Worm (Caenorhabditis elegans) whole organism, young adult: ENCODE measurements around the gene F53F4.1.

Experiments used
- D2030.7 ChIP-seq: fragments of 200-800 bp; sonication (Bioruptor generic); IDR thresholded peaks from 2 replicates; pipeline ENCODE4 v1.3.6; 2022; ENCODE audit warnings: missing genetic modification reagents, missing genetic modification characterization, missing compliant biosample characterization
- T26A5.8 ChIP-seq: sonication (generic microtip); optimal IDR thresholded peaks from 2 replicates; lab custom pipeline; 2016; ENCODE audit warnings: missing genetic modification characterization, missing compliant biosample characterization
- ama-1 ChIP-seq, 3 experiments: fragments of 150-350 bp in 1 of 3; sonication (generic microtip) in 2 of 3; optimal IDR thresholded peaks; 2 replicates each; lab custom pipeline; 2014 to 2018; ENCODE audit warnings: missing biosample characterization in 2 of 3, missing genetic modification characterization in 2 of 3, missing genetic modification reagents in 2 of 3
- cebp-2 ChIP-seq: fragments of 200-800 bp; sonication (Bioruptor generic); IDR thresholded peaks from 2 replicates; pipeline ENCODE4 v1.3.6; 2022; ENCODE audit warnings: missing genetic modification characterization, missing compliant biosample characterization
- dox-1 ChIP-seq: fragments of 200-800 bp; sonication (Bioruptor generic); IDR thresholded peaks from 2 replicates; pipeline ENCODE4 v1.3.6; 2022; ENCODE audit warnings: missing genetic modification reagents, missing genetic modification characterization, missing compliant biosample characterization
- ekl-4 ChIP-seq: fragments of 200-800 bp; sonication (Bioruptor generic); IDR thresholded peaks from 2 replicates; pipeline ENCODE4 v1.3.6; 2022; ENCODE audit warnings: missing genetic modification reagents, missing genetic modification characterization, missing compliant biosample characterization
- hsf-1 ChIP-seq: fragments of 200-800 bp; sonication (Bioruptor generic); IDR thresholded peaks from 2 replicates; pipeline ENCODE4 v1.3.6; 2022; ENCODE audit warnings: missing genetic modification reagents, missing genetic modification characterization, missing compliant biosample characterization
- lin-26 ChIP-seq: fragments of 200-800 bp; sonication (Bioruptor generic); IDR thresholded peaks from 2 replicates; pipeline ENCODE4 v1.3.6; 2022; ENCODE audit warnings: missing genetic modification reagents, missing genetic modification characterization, missing compliant biosample characterization
- mel-28 ChIP-seq: sonication (generic microtip); optimal IDR thresholded peaks from 2 replicates; lab custom pipeline; 2016; ENCODE audit warnings: borderline replicate concordance, mild to moderate bottlenecking, missing genetic modification characterization, missing compliant biosample characterization
- pha-4 ChIP-seq: fragments of 150-350 bp; sonication (generic microtip); optimal IDR thresholded peaks from 2 replicates; lab custom pipeline; 2014; ENCODE audit warnings: missing biosample characterization, missing genetic modification reagents, missing genetic modification characterization
- sptf-2 ChIP-seq: fragments of 200-800 bp; sonication (Bioruptor generic); optimal IDR thresholded peaks from 2 replicates; lab custom pipeline; 2018; ENCODE audit warnings: mild to moderate bottlenecking, missing genetic modification characterization, missing compliant biosample characterization
- unc-130 ChIP-seq: sonication (generic microtip); optimal IDR thresholded peaks from 2 replicates; lab custom pipeline; 2016; ENCODE audit warnings: missing genetic modification reagents, missing genetic modification characterization, missing compliant biosample characterization
- unc-62 ChIP-seq: fragments of 150-350 bp; optimal IDR thresholded peaks from 2 replicates; lab custom pipeline; 2014; ENCODE audit warnings: missing biosample characterization, missing genetic modification reagents, missing genetic modification characterization
- ztf-18 ChIP-seq: sonication (generic microtip); optimal IDR thresholded peaks from 2 replicates; lab custom pipeline; 2016; ENCODE audit warnings: missing genotype, mild to moderate bottlenecking, missing genetic modification characterization, missing compliant biosample characterization

DNA sequence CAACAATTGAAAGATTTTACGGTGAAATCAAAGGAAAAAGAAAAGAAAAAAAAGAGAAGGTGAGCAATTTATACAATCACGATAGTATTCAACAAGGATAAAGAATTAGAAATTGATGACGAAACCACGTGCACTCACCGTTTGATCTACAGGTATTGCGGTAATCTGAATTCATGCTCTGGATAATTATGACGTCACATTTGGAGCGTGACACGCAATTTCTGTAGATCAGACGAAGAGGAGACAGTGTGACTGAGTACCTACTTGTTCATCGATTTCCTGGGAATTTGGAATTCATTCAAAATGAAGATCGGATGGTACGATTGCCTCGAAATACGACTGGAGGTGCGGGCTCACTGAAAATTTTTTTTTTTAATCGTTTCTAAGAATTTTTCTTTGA, 13.8 kb downstream of the F53F4.1 start:
- no peak for TF ChIP-seq dox-1
- no peak for TF ChIP-seq lin-26 (GFP tag; lab: Robert Waterston, UW)
- TF ChIP-seq hsf-1 (GFP tag; lab: Robert Waterston, UW): no peak
- no peak for TF ChIP-seq unc-130
- TF ChIP-seq D2030.7: no peak
- no peak for TF ChIP-seq pha-4 (tag; lab: Kevin White, UChicago)
- no peak for TF ChIP-seq sptf-2
- TF ChIP-seq ama-1 (optimal IDR thresholded peaks at IDR 0.05; lab: Kevin White, UChicago): no peak
- TF ChIP-seq ama-1 (GFP tag; optimal IDR thresholded peaks at IDR 0.05; lab: Kevin White, UChicago): no peak
- TF ChIP-seq unc-62 (GFP tag; lab: Kevin White, UChicago): no peak
- no peak for TF ChIP-seq mel-28 (tag; lab: Kevin White, UChicago)
- no peak for TF ChIP-seq cebp-2 (GFP tag; lab: Robert Waterston, UW)
- no peak for TF ChIP-seq ekl-4 (GFP tag; lab: Robert Waterston, UW)
- TF ChIP-seq T26A5.8 (tag; lab: Kevin White, UChicago): no peak
- TF ChIP-seq ztf-18: no peak
